Comparison of ENCODE assay signal across 4 fruit fly cellular contexts in the genomic region with DNA sequence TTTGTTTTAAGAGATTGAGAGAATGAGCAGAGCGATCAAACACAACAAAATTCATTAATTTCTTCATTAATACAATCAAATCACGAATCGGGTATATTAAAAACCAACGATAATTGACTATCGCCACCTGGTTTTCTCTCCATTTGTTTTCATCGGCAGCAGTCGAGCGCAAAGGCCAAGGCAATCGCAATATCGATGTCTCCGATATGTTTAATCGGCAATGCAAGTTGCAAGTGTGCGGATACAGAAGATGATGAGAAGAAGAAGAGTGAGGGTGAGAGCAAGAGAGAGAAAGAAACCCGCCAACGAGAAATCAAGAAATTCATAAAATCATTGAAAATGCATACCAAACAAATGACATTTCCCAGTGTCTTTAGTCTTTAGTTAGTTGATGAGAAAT.
TF ChIP-seq lines count a peak whose summit lies in the region.

No protein-coding gene starts in this region.

- TF ChIP-seq CTCF in whole organism, embryonic (GFP tag; optimal IDR thresholded peaks at IDR 0.05; lab: Kevin White, UChicago) = no peak

TF ChIP-seq in whole organism, adult, 20 proteins besides CTCF, POLR2A, EP300 and RAD21:
- TF ChIP-seq Clk (GFP tag; optimal IDR thresholded peaks at IDR 0.05; lab: Kevin White, UChicago) (no peak), bab1 (GFP tag; optimal IDR thresholded peaks at IDR 0.05; lab: Kevin White, UChicago) (peak; percentile 40), Mnt (GFP tag; optimal IDR thresholded peaks at IDR 0.05; lab: Kevin White, UChicago) (no peak), toe (GFP tag; optimal IDR thresholded peaks at IDR 0.05; lab: Kevin White, UChicago) (no peak)

TF ChIP-seq in whole organism, embryonic, 481 proteins besides CTCF, POLR2A, EP300 and RAD21 (continues in another document):
- 0 out of 2 replicates have a peak, but pooled peaks have one; percentile 38 for TF ChIP-seq Bgb (GFP tag; IDR thresholded peaks at IDR 0.05; lab: Robert Waterston, UW; ENCODE audit: partially characterized antibody)
- no peak for TF ChIP-seq dati (GFP tag; IDR thresholded peaks at IDR 0.05; lab: Robert Waterston, UW)
- TF ChIP-seq Usf (GFP tag; optimal IDR thresholded peaks at IDR 0.05; lab: Kevin White, UChicago) = no peak
- peak; percentile 72; the same call in 2 of the 3 replicates for TF ChIP-seq CG6791 (GFP tag; IDR thresholded peaks at IDR 0.05; lab: Robert Waterston, UW; ENCODE audit: partially characterized antibody)
- peak; percentile 53 for TF ChIP-seq Dref (GFP tag; IDR thresholded peaks at IDR 0.05; lab: Robert Waterston, UW)
- TF ChIP-seq Rfx (GFP tag; IDR thresholded peaks at IDR 0.05; lab: Robert Waterston, UW) = no peak
- TF ChIP-seq CG13894 (tag; optimal IDR thresholded peaks at IDR 0.05; lab: Kevin White, UChicago) = no peak
- peak; percentile 61 for TF ChIP-seq amos (GFP tag; IDR thresholded peaks at IDR 0.05; lab: Robert Waterston, UW; ENCODE audit: partially characterized antibody)
- no peak for TF ChIP-seq ro (GFP tag; IDR thresholded peaks at IDR 0.05; lab: Robert Waterston, UW)
- TF ChIP-seq Gsc (GFP tag; IDR thresholded peaks at IDR 0.05; lab: Robert Waterston, UW) = no peak
- TF ChIP-seq chinmo (GFP tag; IDR thresholded peaks at IDR 0.05; lab: Robert Waterston, UW; ENCODE audit: partially characterized antibody) = 0 out of 4 replicates have a peak, but pooled peaks have one; percentile 61
- peak; percentile 74 for TF ChIP-seq CG17385 (GFP tag; optimal IDR thresholded peaks at IDR 0.05; lab: Kevin White, UChicago)
- TF ChIP-seq Sox102F (GFP tag; optimal IDR thresholded peaks at IDR 0.05; lab: Kevin White, UChicago) = no peak
- TF ChIP-seq vvl (GFP tag; IDR thresholded peaks at IDR 0.05; lab: Robert Waterston, UW) = no peak
- peak; percentile 58; the same call in 1 of the 3 replicates for TF ChIP-seq hb (GFP tag; IDR thresholded peaks at IDR 0.05; lab: Robert Waterston, UW; ENCODE audit: partially characterized antibody)
- TF ChIP-seq gce (GFP tag; IDR thresholded peaks at IDR 0.05; lab: Robert Waterston, UW) = no peak
- peak; percentile 80 for TF ChIP-seq bbx (GFP tag; IDR thresholded peaks at IDR 0.05; lab: Robert Waterston, UW; ENCODE audit: partially characterized antibody)
- TF ChIP-seq CG12219 (GFP tag; optimal IDR thresholded peaks at IDR 0.05; lab: Kevin White, UChicago) = no peak
- no peak for TF ChIP-seq CG3281 (GFP tag; optimal IDR thresholded peaks at IDR 0.05; lab: Kevin White, UChicago)
- TF ChIP-seq CG4854 (GFP tag; optimal IDR thresholded peaks at IDR 0.05; lab: Kevin White, UChicago) = no peak
- peak; percentile 60; the same call in 2 of the 4 replicates for TF ChIP-seq Dll (GFP tag; IDR thresholded peaks at IDR 0.05; lab: Robert Waterston, UW; ENCODE audit: partially characterized antibody)
- TF ChIP-seq nerfin-2 (GFP tag; IDR thresholded peaks at IDR 0.05; lab: Robert Waterston, UW; ENCODE audit: partially characterized antibody) = peak; percentile 23; the same call in 1 of the 2 replicates
- TF ChIP-seq CG1602 (GFP tag; optimal IDR thresholded peaks at IDR 0.05; lab: Kevin White, UChicago) = no peak
- TF ChIP-seq CG31441 (GFP tag; IDR thresholded peaks at IDR 0.05; lab: Robert Waterston, UW) = no peak
- TF ChIP-seq CG10267 (tag; optimal IDR thresholded peaks at IDR 0.05; lab: Kevin White, UChicago) = no peak

TF ChIP-seq in whole organism, prepupa, 60 proteins besides CTCF, POLR2A, EP300 and RAD21 (continues in another document):
- TF ChIP-seq Hr38 (GFP tag; optimal IDR thresholded peaks at IDR 0.05; lab: Kevin White, UChicago) = no peak
- TF ChIP-seq Hr39 (GFP tag; optimal IDR thresholded peaks at IDR 0.05; lab: Kevin White, UChicago) = no peak
- no peak for TF ChIP-seq CG10631 (GFP tag; optimal IDR thresholded peaks at IDR 0.05; lab: Kevin White, UChicago)
- TF ChIP-seq CG6792 (GFP tag; optimal IDR thresholded peaks at IDR 0.05; lab: Kevin White, UChicago) = no peak
- no peak for TF ChIP-seq CG6808 (GFP tag; optimal IDR thresholded peaks at IDR 0.05; lab: Kevin White, UChicago)
- TF ChIP-seq CG10669 (GFP tag; optimal IDR thresholded peaks at IDR 0.05; lab: Kevin White, UChicago) = no peak
- peak; percentile 29 for TF ChIP-seq esn (GFP tag; optimal IDR thresholded peaks at IDR 0.05; lab: Kevin White, UChicago)
- no peak for TF ChIP-seq CG11294 (GFP tag; IDR thresholded peaks at IDR 0.05; lab: Robert Waterston, UW)
- no peak for TF ChIP-seq cyc (GFP tag; optimal IDR thresholded peaks at IDR 0.05; lab: Kevin White, UChicago)
- no peak for TF ChIP-seq Eip75B (GFP tag; optimal IDR thresholded peaks at IDR 0.05; lab: Kevin White, UChicago)
- TF ChIP-seq fkh (GFP tag; optimal IDR thresholded peaks at IDR 0.05; lab: Kevin White, UChicago) = no peak
- TF ChIP-seq CG16779 (tag; optimal IDR thresholded peaks at IDR 0.05; lab: Kevin White, UChicago) = no peak
- no peak for TF ChIP-seq Smox (GFP tag; optimal IDR thresholded peaks at IDR 0.05; lab: Kevin White, UChicago)
- no peak for TF ChIP-seq CG6276 (GFP tag; optimal IDR thresholded peaks at IDR 0.05; lab: Kevin White, UChicago)
- no peak for TF ChIP-seq CG8119 (GFP tag; IDR thresholded peaks at IDR 0.05; lab: Robert Waterston, UW)
- TF ChIP-seq dsx (GFP tag; optimal IDR thresholded peaks at IDR 0.05; lab: Kevin White, UChicago; ENCODE audit: poor library complexity, severe bottlenecking) = no peak
- TF ChIP-seq CG6163 (GFP tag; IDR thresholded peaks at IDR 0.05; lab: Robert Waterston, UW) = no peak
- no peak for TF ChIP-seq topi (GFP tag; optimal IDR thresholded peaks at IDR 0.05; lab: Kevin White, UChicago)
- no peak for TF ChIP-seq CG7368 (GFP tag; optimal IDR thresholded peaks at IDR 0.05; lab: Kevin White, UChicago)
- TF ChIP-seq CG9139 (GFP tag; optimal IDR thresholded peaks at IDR 0.05; lab: Kevin White, UChicago) = no peak
- TF ChIP-seq CG1621 (tag; optimal IDR thresholded peaks at IDR 0.05; lab: Kevin White, UChicago) = no peak
- no peak for TF ChIP-seq Blimp-1 (GFP tag; optimal IDR thresholded peaks at IDR 0.05; lab: Kevin White, UChicago)
- TF ChIP-seq fd85E (GFP tag; optimal IDR thresholded peaks at IDR 0.05; lab: Kevin White, UChicago) = no peak
- TF ChIP-seq Eip78C (GFP tag; lab: Kevin White, UChicago) = peak; percentile 11
- TF ChIP-seq Ets96B (tag; optimal IDR thresholded peaks at IDR 0.05; lab: Kevin White, UChicago) = no peak
- TF ChIP-seq acj6 (GFP tag; optimal IDR thresholded peaks at IDR 0.05; lab: Kevin White, UChicago) = no peak
- TF ChIP-seq CG8319 (GFP tag; optimal IDR thresholded peaks at IDR 0.05; lab: Kevin White, UChicago) = no peak
- TF ChIP-seq Gug (GFP tag; IDR thresholded peaks at IDR 0.05; lab: Robert Waterston, UW) = no peak
- no peak for TF ChIP-seq CG6854 (GFP tag; optimal IDR thresholded peaks at IDR 0.05; lab: Kevin White, UChicago)
- TF ChIP-seq CG15336 (GFP tag; IDR thresholded peaks at IDR 0.05; lab: Robert Waterston, UW) = 0 out of 2 replicates have a peak, but pooled peaks have one; percentile 28

TF ChIP-seq in whole organism, wandering third instar larva, 38 proteins besides CTCF, POLR2A, EP300 and RAD21:
- TF ChIP-seq woc (GFP tag; optimal IDR thresholded peaks at IDR 0.05; lab: Kevin White, UChicago) (peak; percentile 7), rgr (GFP tag; optimal IDR thresholded peaks at IDR 0.05; lab: Kevin White, UChicago) (no peak), psq (GFP tag; optimal IDR thresholded peaks at IDR 0.05; lab: Kevin White, UChicago) (peak; percentile 16), HLH106 (tag; optimal IDR thresholded peaks at IDR 0.05; lab: Kevin White, UChicago) (no peak), Jra (GFP tag; optimal IDR thresholded peaks at IDR 0.05; lab: Kevin White, UChicago) (peak; percentile 29), jim (GFP tag; optimal IDR thresholded peaks at IDR 0.05; lab: Kevin White, UChicago) (no peak), Hr83 (GFP tag; optimal IDR thresholded peaks at IDR 0.05; lab: Kevin White, UChicago; ENCODE audit: poor library complexity, severe bottlenecking) (peak; percentile 4), dmrt93B (GFP tag; optimal IDR thresholded peaks at IDR 0.05; lab: Kevin White, UChicago) (no peak), Hnf4 (GFP tag; optimal IDR thresholded peaks at IDR 0.05; lab: Kevin White, UChicago) (peak; percentile 17), ey (GFP tag; optimal IDR thresholded peaks at IDR 0.05; lab: Kevin White, UChicago) (no peak), Myc (optimal IDR thresholded peaks at IDR 0.05; lab: Kevin White, UChicago) (no peak)
TF ChIP-seq in whole organism, wandering third instar larva: peak in this region for 5.
